Fruit fly (Drosophila melanogaster): Measurements from ENCODE around the gene CG32750.

dm6 chrX:6198554-6198953, 2.3 kb upstream of the CG32750 start, which contains the start of gene CG32751:
- TF ChIP-seq Ets21C (GFP tag; optimal IDR thresholded peaks at IDR 0.05) (no peak), Hr39 (GFP tag; optimal IDR thresholded peaks at IDR 0.05) (no peak), CG6854 (GFP tag; optimal IDR thresholded peaks at IDR 0.05) (no peak), CG34406 (GFP tag; optimal IDR thresholded peaks at IDR 0.05) (no peak), esn (GFP tag; optimal IDR thresholded peaks at IDR 0.05) (no peak)

Measured in whole organism, prepupa.